Worm (Caenorhabditis elegans): ENCODE measurements around the gene F46C5.1.

DNA sequence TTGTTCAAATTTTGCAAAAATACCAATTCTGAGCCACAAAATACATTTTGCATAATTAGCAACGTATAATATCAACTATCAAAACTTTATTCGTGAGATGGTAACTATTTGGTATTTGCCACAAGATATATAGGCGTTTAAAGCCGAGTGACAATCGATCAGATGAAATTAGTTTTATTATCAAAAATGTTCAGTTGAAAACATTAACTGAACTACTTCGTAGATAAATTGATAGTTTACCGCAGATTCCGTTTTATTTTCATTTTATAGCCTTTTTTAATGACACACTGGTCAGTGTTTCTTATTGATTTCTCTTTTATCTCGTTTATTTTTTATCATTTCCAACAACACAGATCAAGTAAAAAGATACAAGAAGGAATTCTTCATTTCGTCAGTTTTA is 3.8 kb downstream of the F46C5.1 start:
- TF ChIP-seq pqm-1 (tag; optimal IDR thresholded peaks at IDR 0.05), result no peak
- TF ChIP-seq alr-1 (tag; optimal IDR thresholded peaks at IDR 0.05; ENCODE audit: borderline replicate concordance), result no peak
- TF ChIP-seq elt-3 (tag; optimal IDR thresholded peaks at IDR 0.05), result peak in 2 of 6 experiments; percentile 39 to 66

All from whole organism, L1 larva.